Worm (Caenorhabditis elegans): ENCODE measurements around the gene gap-2.

Gene gap-2

DNA sequence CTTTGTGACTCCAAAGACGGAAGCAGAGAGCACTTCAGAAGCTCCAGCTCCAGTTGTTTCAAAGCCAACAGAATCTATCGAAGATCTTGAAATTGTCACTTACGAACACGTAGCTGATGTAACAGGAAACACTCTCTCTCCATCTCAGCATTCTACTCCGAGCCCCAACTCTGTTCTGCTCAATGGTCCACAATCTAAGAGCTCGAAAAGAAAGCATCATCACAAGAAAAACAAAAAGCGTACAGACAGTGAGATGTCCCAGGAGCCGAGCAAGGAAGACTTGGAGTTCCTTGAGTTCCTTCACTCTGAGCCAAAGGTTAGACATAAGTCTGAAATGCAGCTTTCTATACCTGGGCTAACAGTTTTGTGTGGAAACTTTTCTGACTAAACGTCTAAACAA is 83.8 kb downstream of the gap-2 start:
- TF ChIP-seq aly-2 (tag; optimal IDR thresholded peaks at IDR 0.05): no peak
- TF ChIP-seq lin-11 (tag; optimal IDR thresholded peaks at IDR 0.05): no peak
- TF ChIP-seq ztf-1 (GFP tag; conservative IDR thresholded peaks at IDR 0.05): no peak
- no peak for TF ChIP-seq nhr-10 (tag; optimal IDR thresholded peaks at IDR 0.05)
- no peak for TF ChIP-seq unc-62 (GFP tag; optimal IDR thresholded peaks at IDR 0.05)
- no peak for TF ChIP-seq C34F6.9 (tag; optimal IDR thresholded peaks at IDR 0.05)
- no peak for TF ChIP-seq elt-1 (tag; optimal IDR thresholded peaks at IDR 0.05)
- TF ChIP-seq R02D3.7 (tag; optimal IDR thresholded peaks at IDR 0.05): no peak
- TF ChIP-seq zag-1 (tag; optimal IDR thresholded peaks at IDR 0.05): no peak
- no peak for TF ChIP-seq nhr-11 (tag; optimal IDR thresholded peaks at IDR 0.05)
- TF ChIP-seq lsy-2 (tag; optimal IDR thresholded peaks at IDR 0.05): no peak
- TF ChIP-seq elt-3 (tag; optimal IDR thresholded peaks at IDR 0.05): no peak

DNA sequence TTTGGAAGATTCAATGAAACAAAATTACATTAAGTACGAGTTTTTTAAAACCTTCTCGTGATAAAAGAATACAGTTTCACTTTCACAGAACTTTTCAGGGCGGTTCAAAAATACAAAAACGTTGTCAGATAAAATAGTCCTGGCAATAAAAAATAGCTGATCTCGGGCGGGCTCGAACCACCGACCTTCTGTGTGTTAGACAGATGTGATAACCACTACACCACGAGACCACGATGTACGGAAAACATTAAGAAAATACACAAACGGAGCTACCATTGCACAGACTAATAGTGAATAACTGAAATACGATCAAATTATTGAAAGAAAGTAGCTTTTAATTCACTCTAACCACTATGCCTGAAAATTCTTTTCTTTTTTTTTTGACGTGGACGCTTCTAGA is 88.7 kb downstream of the gap-2 start:
- TF ChIP-seq sma-9 (GFP tag; optimal IDR thresholded peaks at IDR 0.05) (peak; percentile 23), sma-9 (tag; optimal IDR thresholded peaks at IDR 0.05) (no peak), nhr-11 (tag; optimal IDR thresholded peaks at IDR 0.05) (no peak), skn-1 (tag; optimal IDR thresholded peaks at IDR 0.05) (no peak), F13H6.1 (tag; optimal IDR thresholded peaks at IDR 0.05) (peak; percentile 22), nhr-21 (tag; optimal IDR thresholded peaks at IDR 0.05) (peak; percentile 10), ama-1 (optimal IDR thresholded peaks at IDR 0.05) (peak; percentile 49), ztf-1 (GFP tag; conservative IDR thresholded peaks at IDR 0.05) (no peak), lin-13 (GFP tag; optimal IDR thresholded peaks at IDR 0.05) (no peak), fos-1 (tag; optimal IDR thresholded peaks at IDR 0.05) (peak; percentile 10), gmeb-1 (tag; optimal IDR thresholded peaks at IDR 0.05) (peak; percentile 3), nhr-77 (tag; optimal IDR thresholded peaks at IDR 0.05) (no peak), ceh-16 (tag; optimal IDR thresholded peaks at IDR 0.05) (no peak), sma-3 (GFP tag; optimal IDR thresholded peaks at IDR 0.05) (peak; percentile 19), lin-11 (tag; optimal IDR thresholded peaks at IDR 0.05) (no peak), elt-3 (tag; optimal IDR thresholded peaks at IDR 0.05) (no peak), lsy-2 (tag; optimal IDR thresholded peaks at IDR 0.05) (peak in 1 of 2 experiments; percentile 16), sem-4 (tag; optimal IDR thresholded peaks at IDR 0.05) (no peak), dmd-4 (tag; optimal IDR thresholded peaks at IDR 0.05) (no peak), elt-1 (tag; optimal IDR thresholded peaks at IDR 0.05) (no peak), nhr-6 (tag; optimal IDR thresholded peaks at IDR 0.05) (peak; percentile 2), crh-2 (tag; optimal IDR thresholded peaks at IDR 0.05) (peak; percentile 46), aly-2 (tag; optimal IDR thresholded peaks at IDR 0.05) (no peak), ztf-4 (tag; optimal IDR thresholded peaks at IDR 0.05) (peak; percentile 8), nhr-129 (tag; optimal IDR thresholded peaks at IDR 0.05) (peak; percentile 34)

ce11 chrX:9565881-9566280 is 93.6 kb downstream of the gap-2 start, which contains the start of gene moc-5:
moc-5 (minus strand) TSS chrX:9565981.
- no peak for TF ChIP-seq ztf-1 (GFP tag; conservative IDR thresholded peaks at IDR 0.05)
- TF ChIP-seq fos-1 (tag; optimal IDR thresholded peaks at IDR 0.05): no peak
- no peak for TF ChIP-seq nhr-77 (tag; optimal IDR thresholded peaks at IDR 0.05)
- no peak for TF ChIP-seq nhr-11 (tag; optimal IDR thresholded peaks at IDR 0.05)
- no peak for TF ChIP-seq unc-55 (GFP tag; optimal IDR thresholded peaks at IDR 0.05)
- no peak for TF ChIP-seq elt-3 (tag; optimal IDR thresholded peaks at IDR 0.05)
- no peak for TF ChIP-seq dmd-4 (tag; optimal IDR thresholded peaks at IDR 0.05)
- TF ChIP-seq lin-39 (tag; optimal IDR thresholded peaks at IDR 0.05): no peak
- TF ChIP-seq C34F6.9 (tag; optimal IDR thresholded peaks at IDR 0.05): no peak
- TF ChIP-seq F13H6.1 (tag; optimal IDR thresholded peaks at IDR 0.05): no peak
- TF ChIP-seq mdl-1 (tag; optimal IDR thresholded peaks at IDR 0.05): no peak
- no peak for TF ChIP-seq crh-2 (tag; optimal IDR thresholded peaks at IDR 0.05)
- no peak for TF ChIP-seq lin-11 (tag; optimal IDR thresholded peaks at IDR 0.05)
- TF ChIP-seq skn-1 (tag; optimal IDR thresholded peaks at IDR 0.05): no peak
- no peak for TF ChIP-seq sma-9 (GFP tag; optimal IDR thresholded peaks at IDR 0.05)
- TF ChIP-seq sma-9 (tag; optimal IDR thresholded peaks at IDR 0.05): no peak
- TF ChIP-seq sem-4 (tag; optimal IDR thresholded peaks at IDR 0.05): no peak
- no peak for TF ChIP-seq aly-2 (tag; optimal IDR thresholded peaks at IDR 0.05)
